Fruit fly (Drosophila melanogaster): ENCODE data around the gene APC7.
A peak's percentile ranks its signal among the peaks of the same experiment; 100 is the strongest.

APC7 gene

dm6 chrX:6642593-6643257, 45.8 kb downstream of the APC7 start (continued):
- TF ChIP-seq dsf (GFP tag; optimal IDR thresholded peaks at IDR 0.05; ENCODE audit: borderline replicate concordance), result no peak
- TF ChIP-seq tai (GFP tag; optimal IDR thresholded peaks at IDR 0.05), result no peak
- TF ChIP-seq psq (GFP tag; optimal IDR thresholded peaks at IDR 0.05), result peak; percentile 37
- TF ChIP-seq Abd-B (GFP tag; optimal IDR thresholded peaks at IDR 0.05), result no peak
- no peak for TF ChIP-seq Rel (GFP tag; optimal IDR thresholded peaks at IDR 0.05)
- TF ChIP-seq Rel (tag; optimal IDR thresholded peaks at IDR 0.05), result no peak
- no peak for TF ChIP-seq GATAd (GFP tag; optimal IDR thresholded peaks at IDR 0.05)
- peak; percentile 69 for TF ChIP-seq fru (GFP tag; optimal IDR thresholded peaks at IDR 0.05)
- peak; percentile 54 for TF ChIP-seq h (GFP tag; optimal IDR thresholded peaks at IDR 0.05)
- no peak for TF ChIP-seq Hr83 (GFP tag; optimal IDR thresholded peaks at IDR 0.05; ENCODE audit: poor library complexity, severe bottlenecking)
- TF ChIP-seq CrebA (GFP tag; optimal IDR thresholded peaks at IDR 0.05; ENCODE audit: borderline replicate concordance), result no peak
- TF ChIP-seq woc (GFP tag; optimal IDR thresholded peaks at IDR 0.05), result peak; percentile 59
- no peak for TF ChIP-seq Dif (GFP tag; optimal IDR thresholded peaks at IDR 0.05; ENCODE audit: partially characterized antibody)
- TF ChIP-seq Hnf4 (GFP tag; optimal IDR thresholded peaks at IDR 0.05), result no peak

- TF ChIP-seq woc (GFP tag; optimal IDR thresholded peaks at IDR 0.05) (peak; percentile 0), Dfd (GFP tag; optimal IDR thresholded peaks at IDR 0.05) (no peak), HLH106 (tag; optimal IDR thresholded peaks at IDR 0.05) (peak; percentile 10), rgr (GFP tag; optimal IDR thresholded peaks at IDR 0.05) (no peak), fru (GFP tag; optimal IDR thresholded peaks at IDR 0.05) (peak; percentile 22), sv (GFP tag; optimal IDR thresholded peaks at IDR 0.05) (no peak)
These were observed 50.0 kb downstream of the APC7 start for dm6 chrX:6646846-6647245.

Data from whole organism, wandering third instar larva.